Worm (Caenorhabditis elegans) whole organism, L2 larva: ENCODE measurements around the gene B0252.3.
A peak's percentile ranks its signal among the peaks of the same experiment; 100 is the strongest.

Experiments used
- C34F6.9 ChIP-seq: fragments of 150-350 bp; optimal IDR thresholded peaks from 2 replicates; lab custom pipeline; 2014; ENCODE audit warnings: missing biosample characterization, missing genetic modification characterization
- Y55F3AM.14 ChIP-seq: fragments of 200-800 bp; sonication (Bioruptor generic); optimal IDR thresholded peaks from 2 replicates; lab custom pipeline; 2018; ENCODE audit warnings: mild to moderate bottlenecking, missing genetic modification characterization, missing compliant biosample characterization
- ZK546.5 ChIP-seq: sonication (generic microtip); optimal IDR thresholded peaks from 2 replicates; lab custom pipeline; 2017; ENCODE audit warnings: missing biosample characterization, missing genetic modification characterization
- alr-1 ChIP-seq: fragments of 150-350 bp; optimal IDR thresholded peaks from 2 replicates; lab custom pipeline; 2014; ENCODE audit warnings: missing biosample characterization, missing genetic modification characterization
- aly-2 ChIP-seq: fragments of 150-350 bp; optimal IDR thresholded peaks from 2 replicates; lab custom pipeline; 2014; ENCODE audit warnings: missing biosample characterization, missing genetic modification characterization
- blmp-1 ChIP-seq: sonication (generic microtip); optimal IDR thresholded peaks from 2 replicates; lab custom pipeline; 2017; ENCODE audit warnings: missing genetic modification characterization, mild to moderate bottlenecking, missing compliant biosample characterization, antibody characterized with exemption, moderate library complexity; ENCODE audit not compliant: insufficient read depth
- ceh-82 ChIP-seq: fragments of 150-350 bp; optimal IDR thresholded peaks from 2 replicates; lab custom pipeline; 2014; ENCODE audit warnings: missing biosample characterization, missing genetic modification characterization
- crh-2 ChIP-seq: sonication (generic microtip); optimal IDR thresholded peaks from 2 replicates; lab custom pipeline; 2017; ENCODE audit warnings: missing biosample characterization, missing genetic modification characterization
- elt-1 ChIP-seq: fragments of 150-350 bp; optimal IDR thresholded peaks from 2 replicates; lab custom pipeline; 2014; ENCODE audit warnings: missing biosample characterization, missing genetic modification characterization
- fos-1 ChIP-seq: fragments of 150-350 bp; optimal IDR thresholded peaks from 2 replicates; lab custom pipeline; 2014; ENCODE audit warnings: missing biosample characterization, missing genetic modification characterization
- lin-11 ChIP-seq: fragments of 150-350 bp; sonication (generic microtip); optimal IDR thresholded peaks from 2 replicates; lab custom pipeline; 2014; ENCODE audit warnings: missing biosample characterization, missing genetic modification characterization, inconsistent platforms, mixed read lengths
- lin-13 ChIP-seq: fragments of 150-350 bp; optimal IDR thresholded peaks from 2 replicates; lab custom pipeline; 2014; ENCODE audit warnings: missing biosample characterization, missing genetic modification reagents, missing genetic modification characterization
- lin-39 ChIP-seq: fragments of 150-350 bp; optimal IDR thresholded peaks from 2 replicates; lab custom pipeline; 2014; ENCODE audit warnings: missing biosample characterization, missing genetic modification reagents, missing genetic modification characterization
- lsy-2 ChIP-seq, 2 experiments: fragments of 150-350 bp in 1 of 2; sonication (generic microtip) in 1 of 2; optimal IDR thresholded peaks; 2 replicates each; lab custom pipeline; 2014 to 2017; ENCODE audit warnings: missing biosample characterization in 2 of 2, missing genetic modification characterization in 2 of 2
- mab-5 ChIP-seq: fragments of 150-350 bp; optimal IDR thresholded peaks from 2 replicates; lab custom pipeline; 2014; ENCODE audit warnings: missing biosample characterization, missing genetic modification characterization
- mbf-1 ChIP-seq: sonication (generic microtip); optimal IDR thresholded peaks from 2 replicates; lab custom pipeline; 2017; ENCODE audit warnings: missing biosample characterization, missing genetic modification characterization
- nhr-10 ChIP-seq: sonication (generic microtip); optimal IDR thresholded peaks from 2 replicates; lab custom pipeline; 2017; ENCODE audit warnings: missing biosample characterization, missing genetic modification characterization
- nhr-11 ChIP-seq: fragments of 150-350 bp; optimal IDR thresholded peaks from 2 replicates; lab custom pipeline; 2014; ENCODE audit warnings: missing biosample characterization, missing genetic modification characterization
- nhr-12 ChIP-seq: fragments of 150-350 bp; optimal IDR thresholded peaks from 2 replicates; lab custom pipeline; 2014; ENCODE audit warnings: missing biosample characterization, missing genetic modification characterization
- nhr-129 ChIP-seq: fragments of 150-350 bp; optimal IDR thresholded peaks from 2 replicates; lab custom pipeline; 2014; ENCODE audit warnings: missing biosample characterization, missing genetic modification characterization
- nhr-237 ChIP-seq: fragments of 150-350 bp; optimal IDR thresholded peaks from 2 replicates; lab custom pipeline; 2014; ENCODE audit warnings: missing biosample characterization, missing genetic modification characterization
- nhr-25 ChIP-seq: fragments of 150-350 bp; sonication (generic microtip); optimal IDR thresholded peaks from 3 replicates; lab custom pipeline; 2014; ENCODE audit warnings: missing biosample characterization, missing genetic modification characterization
- sem-4 ChIP-seq: fragments of 150-350 bp; optimal IDR thresholded peaks from 2 replicates; lab custom pipeline; 2014; ENCODE audit warnings: missing biosample characterization, missing genetic modification reagents, missing genetic modification characterization
- sma-3 ChIP-seq: sonication (generic microtip); optimal IDR thresholded peaks from 2 replicates; lab custom pipeline; 2016; ENCODE audit warnings: missing genetic modification reagents, missing genetic modification characterization, missing compliant biosample characterization
- sma-9 ChIP-seq, 2 experiments: fragments of 150-350 bp in 1 of 2; sonication (generic microtip) in 1 of 2; optimal IDR thresholded peaks; 2 replicates each; lab custom pipeline; 2014 to 2016; ENCODE audit warnings: missing genetic modification characterization in 2 of 2, mild to moderate bottlenecking in 1 of 2, missing biosample characterization in 1 of 2, missing compliant biosample characterization in 1 of 2, missing genetic modification reagents in 1 of 2, moderate library complexity in 1 of 2
- snpc-4 ChIP-seq: fragments of 150-350 bp; optimal IDR thresholded peaks from 2 replicates; lab custom pipeline; 2014; ENCODE audit warnings: missing biosample characterization, missing genetic modification characterization
- unc-62 ChIP-seq: fragments of 150-350 bp; optimal IDR thresholded peaks from 2 replicates; lab custom pipeline; 2014; ENCODE audit warnings: missing biosample characterization, missing genetic modification reagents, missing genetic modification characterization
- zag-1 ChIP-seq: fragments of 150-350 bp; optimal IDR thresholded peaks from 2 replicates; lab custom pipeline; 2014; ENCODE audit warnings: missing biosample characterization, missing genetic modification characterization
- ztf-11 ChIP-seq: sonication (generic microtip); optimal IDR thresholded peaks from 2 replicates; lab custom pipeline; 2017; ENCODE audit warnings: missing biosample characterization, missing genetic modification characterization
- ztf-4 ChIP-seq: fragments of 150-350 bp; optimal IDR thresholded peaks from 2 replicates; lab custom pipeline; 2014; ENCODE audit warnings: missing biosample characterization, missing genetic modification characterization

The B0252.3 gene

DNA sequence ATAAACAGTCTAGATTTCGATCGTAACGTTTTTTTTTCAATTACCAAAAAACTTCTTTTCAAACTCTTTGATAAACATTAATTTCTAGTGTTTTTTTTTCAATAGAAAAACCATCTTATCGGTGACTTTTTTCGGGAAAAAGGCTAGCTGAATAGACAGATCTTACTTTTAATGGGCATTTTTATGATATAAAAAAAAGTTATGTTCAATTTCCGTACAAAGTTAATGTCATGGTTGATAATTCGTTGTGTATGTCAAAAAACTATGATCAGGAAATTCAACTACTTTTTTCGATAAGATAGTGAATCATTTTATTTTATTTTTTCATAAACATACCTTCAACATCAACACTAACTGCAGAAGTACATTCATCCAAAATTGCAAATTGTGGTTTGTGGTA is 23.0 kb downstream of the B0252.3 start:
- peak; percentile 24 for TF ChIP-seq fos-1 (tag; lab: Kevin White, UChicago)
- TF ChIP-seq mab-5 (tag; lab: Kevin White, UChicago): no peak

DNA sequence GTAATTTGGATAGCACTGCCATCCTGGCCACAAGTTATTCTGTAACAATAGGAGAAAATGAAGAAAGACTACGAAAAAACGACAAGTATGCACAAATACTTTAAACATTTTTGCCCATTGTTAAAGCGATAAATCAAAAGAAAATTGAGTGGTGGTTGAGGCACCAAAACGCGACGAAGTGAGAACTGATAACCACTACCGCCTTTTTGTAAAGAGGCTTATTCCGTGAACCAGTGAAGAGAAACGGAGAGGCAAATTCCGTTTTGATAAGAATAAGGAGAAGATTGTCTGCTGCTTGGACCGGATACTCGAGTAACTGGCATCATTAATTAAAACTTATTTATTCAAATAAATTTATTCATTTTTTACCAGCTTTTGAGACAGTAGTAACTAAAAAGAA is 23.8 kb downstream of the B0252.3 start, which contains the start of gene pmp-1:
pmp-1 (minus strand) TSS at position 39 of the 400 bp plus-strand sequence.
- TF ChIP-seq nhr-12 (tag; lab: Kevin White, UChicago) (no peak), fos-1 (tag; lab: Kevin White, UChicago) (peak; percentile 77)

DNA sequence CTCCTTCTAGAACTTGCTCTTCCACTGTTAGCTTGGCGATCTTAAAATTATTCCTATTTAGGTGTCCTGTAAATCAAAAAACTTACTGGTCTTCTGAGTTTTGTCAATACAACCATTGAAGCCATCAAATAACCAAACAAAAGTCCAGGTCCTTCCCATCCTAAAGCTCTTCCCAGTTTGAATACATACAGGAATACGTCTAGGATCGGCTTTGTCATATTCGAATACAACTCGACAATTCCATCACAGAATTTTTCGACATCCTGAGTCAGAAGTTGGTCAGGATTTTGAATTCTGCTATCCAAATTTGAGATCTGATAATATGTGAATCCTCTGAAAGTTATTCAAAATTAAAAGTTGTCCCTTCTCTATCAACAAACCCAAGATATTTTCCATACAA is 25.2 kb downstream of the B0252.3 start:
- TF ChIP-seq zag-1 (tag; lab: Kevin White, UChicago): no peak
- no peak for TF ChIP-seq ceh-82 (tag; lab: Kevin White, UChicago)
- TF ChIP-seq alr-1 (tag; lab: Kevin White, UChicago): no peak
- no peak for TF ChIP-seq mab-5 (tag; lab: Kevin White, UChicago)
- no peak for TF ChIP-seq snpc-4 (tag; lab: Kevin White, UChicago)
- no peak for TF ChIP-seq sem-4 (tag; lab: Kevin White, UChicago)
- no peak for TF ChIP-seq C34F6.9 (tag; lab: Kevin White, UChicago)
- TF ChIP-seq unc-62 (GFP tag; lab: Kevin White, UChicago): no peak
- TF ChIP-seq elt-1 (tag; lab: Kevin White, UChicago): no peak
- no peak for TF ChIP-seq sma-3
- no peak for TF ChIP-seq lin-39 (tag; lab: Kevin White, UChicago)
- TF ChIP-seq aly-2: no peak
- TF ChIP-seq lin-13 (GFP tag; lab: Kevin White, UChicago): no peak

DNA sequence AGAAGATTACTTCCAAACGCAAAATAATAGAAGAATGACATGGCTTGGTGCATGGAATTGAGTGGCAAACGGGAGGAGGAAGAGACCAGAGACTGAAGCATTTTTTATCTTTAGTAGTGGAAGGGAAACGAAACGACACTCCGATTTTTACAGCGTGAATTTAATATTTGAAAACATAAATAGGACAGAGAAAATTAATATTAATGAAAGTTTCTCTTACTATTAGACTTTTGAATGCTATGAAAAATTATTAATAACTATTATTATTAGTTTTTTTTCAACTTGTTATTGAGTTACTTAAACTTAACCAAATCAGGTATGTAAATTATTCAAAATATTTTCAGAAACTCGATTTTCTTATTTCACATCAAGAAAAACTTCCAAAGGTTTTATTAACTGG is 27.5 kb downstream of the B0252.3 start, which contains the start of gene C44B7.7:
C44B7.7 (minus strand) TSS at position 101 of the 400 bp plus-strand sequence.
- TF ChIP-seq mab-5 (tag; lab: Kevin White, UChicago): no peak
- no peak for TF ChIP-seq ztf-4 (tag; lab: Kevin White, UChicago)
- no peak for TF ChIP-seq ztf-11 (tag; lab: Kevin White, UChicago)
- TF ChIP-seq nhr-11 (tag; lab: Kevin White, UChicago): no peak
- no peak for TF ChIP-seq aly-2
- TF ChIP-seq nhr-237 (tag; lab: Kevin White, UChicago): no peak

DNA sequence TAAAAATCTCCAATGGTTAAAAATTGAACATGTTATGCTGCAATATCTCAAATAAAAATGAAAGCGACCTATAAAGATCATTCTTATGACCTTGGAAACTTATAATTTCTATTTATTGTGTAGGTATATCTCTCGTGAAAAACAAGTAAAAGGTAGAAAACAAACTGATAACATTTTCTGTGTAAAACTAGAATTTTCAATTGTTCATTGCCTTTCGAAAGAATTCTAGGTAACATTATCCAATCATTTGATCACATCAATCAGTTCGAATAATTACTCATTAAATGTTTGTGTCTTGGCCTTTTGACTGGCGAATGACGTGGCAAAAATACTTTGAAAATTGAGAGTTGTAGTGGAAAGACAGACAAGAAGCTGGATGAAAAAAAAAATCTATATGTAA is 29.7 kb downstream of the B0252.3 start:
- TF ChIP-seq mbf-1 (tag; lab: Kevin White, UChicago) (no peak), crh-2 (peak; percentile 71), zag-1 (tag; lab: Kevin White, UChicago) (no peak), aly-2 (no peak), ztf-4 (tag; lab: Kevin White, UChicago) (no peak), nhr-12 (tag; lab: Kevin White, UChicago) (no peak), sma-3 (peak; percentile 62), nhr-129 (no peak), nhr-25 (peak; percentile 71), blmp-1 (peak; percentile 58)

DNA sequence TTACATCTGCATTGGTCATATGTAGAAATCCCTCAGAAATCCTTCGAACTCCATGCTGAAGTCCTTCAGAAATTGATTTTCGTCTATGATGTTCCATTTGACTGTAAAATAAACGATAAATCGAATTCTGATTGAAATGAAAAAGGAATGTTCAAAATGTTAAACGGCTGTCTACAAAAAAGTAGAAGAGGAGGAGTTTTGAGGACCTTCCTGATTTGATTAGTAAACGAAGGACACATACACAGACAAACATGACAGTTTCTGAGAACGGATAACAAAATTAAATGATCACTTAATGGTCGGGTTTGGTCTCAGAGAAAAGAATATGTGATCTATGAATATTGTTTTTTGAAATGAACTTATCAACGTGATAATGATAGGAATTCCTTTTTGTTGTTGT is 30.6 kb downstream of the B0252.3 start, which contains the start of gene slc-36.5:
slc-36.5 (minus strand) TSS at position 101 of the 400 bp plus-strand sequence.
- TF ChIP-seq lin-11 (tag; lab: Kevin White, UChicago) (no peak), lin-13 (GFP tag; lab: Kevin White, UChicago) (no peak), Y55F3AM.14 (GFP tag; lab: Kevin White, UChicago) (no peak), mbf-1 (tag; lab: Kevin White, UChicago) (no peak), sma-9 (GFP tag; optimal IDR thresholded peaks at IDR 0.05; lab: Kevin White, UChicago) (no peak), sma-9 (tag; optimal IDR thresholded peaks at IDR 0.05; lab: Kevin White, UChicago) (no peak), nhr-12 (tag; lab: Kevin White, UChicago) (no peak), nhr-129 (no peak), unc-62 (GFP tag; lab: Kevin White, UChicago) (no peak), nhr-237 (tag; lab: Kevin White, UChicago) (no peak), snpc-4 (tag; lab: Kevin White, UChicago) (no peak), ceh-82 (tag; lab: Kevin White, UChicago) (no peak), lin-39 (tag; lab: Kevin White, UChicago) (no peak), nhr-10 (no peak), ZK546.5 (tag; lab: Kevin White, UChicago) (no peak), sma-3 (no peak), lsy-2 (tag; optimal IDR thresholded peaks at IDR 0.05; lab: Kevin White, UChicago) (no peak)
